Worm (Caenorhabditis elegans): ENCODE measurements around the gene srx-77.

ce11 chrV:4653093-4653492 lies 15.4 kb downstream of the srx-77 start:
- TF ChIP-seq nhr-21 (tag; optimal IDR thresholded peaks at IDR 0.05) (no peak), ztf-4 (tag; optimal IDR thresholded peaks at IDR 0.05) (no peak), skn-1 (tag; optimal IDR thresholded peaks at IDR 0.05) (no peak), unc-62 (GFP tag; optimal IDR thresholded peaks at IDR 0.05) (no peak), lsy-2 (tag; optimal IDR thresholded peaks at IDR 0.05) (no peak), F13H6.1 (tag; optimal IDR thresholded peaks at IDR 0.05) (no peak), elt-3 (tag; optimal IDR thresholded peaks at IDR 0.05) (no peak), unc-39 (tag; optimal IDR thresholded peaks at IDR 0.05) (no peak), ama-1 (optimal IDR thresholded peaks at IDR 0.05) (no peak), C34F6.9 (tag; optimal IDR thresholded peaks at IDR 0.05) (no peak), alr-1 (tag; optimal IDR thresholded peaks at IDR 0.05) (no peak)

Data from whole organism, L2 larva.